Worm (Caenorhabditis elegans) whole organism, mixed stage, embryonic: Measurements from ENCODE around the gene K08F9.4.

Experiments used
- M03D4.4 ChIP-seq: sonication (generic microtip); optimal IDR thresholded peaks from 2 replicates; lab custom pipeline; 2017; ENCODE audit warnings: mild to moderate bottlenecking, missing genetic modification characterization, missing compliant biosample characterization
- bed-3 ChIP-seq: fragments of 200-800 bp; sonication (Bioruptor generic); optimal IDR thresholded peaks from 3 replicates; lab custom pipeline; 2018; ENCODE audit warnings: mild to moderate bottlenecking, missing genetic modification characterization, moderate library complexity, missing compliant biosample characterization
- ceh-43 ChIP-seq: fragments of 200-800 bp; sonication (Bioruptor generic); optimal IDR thresholded peaks from 2 replicates; lab custom pipeline; 2018; ENCODE audit warnings: mild to moderate bottlenecking, missing genetic modification characterization, moderate library complexity, missing compliant biosample characterization
- ces-1 ChIP-seq: fragments of 150-350 bp; optimal IDR thresholded peaks from 2 replicates; lab custom pipeline; 2014; ENCODE audit warnings: missing biosample characterization, missing genetic modification reagents, missing genetic modification characterization
- drap-1 ChIP-seq: fragments of 200-800 bp; sonication (Bioruptor generic); optimal IDR thresholded peaks from 3 replicates; lab custom pipeline; 2018; ENCODE audit warnings: mild to moderate bottlenecking, missing genetic modification characterization, missing compliant biosample characterization
- elt-1 ChIP-seq: sonication (generic microtip); optimal IDR thresholded peaks from 2 replicates; lab custom pipeline; 2017; ENCODE audit warnings: missing genetic modification characterization, mild to moderate bottlenecking, missing compliant biosample characterization, antibody characterized with exemption, moderate library complexity, borderline replicate concordance; ENCODE audit not compliant: insufficient read depth
- elt-3 ChIP-seq: fragments of 150-350 bp; optimal IDR thresholded peaks from 2 replicates; lab custom pipeline; 2014; ENCODE audit warnings: missing biosample characterization, missing genetic modification characterization
- flh-1 ChIP-seq: fragments of 200-800 bp; sonication (Bioruptor generic); optimal IDR thresholded peaks from 2 replicates; lab custom pipeline; 2018; ENCODE audit warnings: mild to moderate bottlenecking, missing genetic modification characterization, moderate library complexity, missing compliant biosample characterization
- ham-2 ChIP-seq: fragments of 200-800 bp; sonication (Bioruptor generic); optimal IDR thresholded peaks from 2 replicates; lab custom pipeline; 2018; ENCODE audit warnings: mild to moderate bottlenecking, missing genetic modification characterization, missing compliant biosample characterization
- hlh-1 ChIP-seq: fragments of 150-350 bp; optimal IDR thresholded peaks from 2 replicates; lab custom pipeline; 2014; ENCODE audit warnings: missing biosample characterization, missing genetic modification reagents, missing genetic modification characterization
- lin-13 ChIP-seq: fragments of 150-350 bp; optimal IDR thresholded peaks from 2 replicates; lab custom pipeline; 2014; ENCODE audit warnings: missing biosample characterization, missing genetic modification characterization
- lin-32 ChIP-seq: fragments of 200-800 bp; sonication (Bioruptor generic); optimal IDR thresholded peaks from 2 replicates; lab custom pipeline; 2018; ENCODE audit warnings: mild to moderate bottlenecking, missing genetic modification characterization, missing compliant biosample characterization
- lsy-2 ChIP-seq: fragments of 150-350 bp; optimal IDR thresholded peaks from 2 replicates; lab custom pipeline; 2014; ENCODE audit warnings: missing biosample characterization, missing genetic modification characterization
- mab-5 ChIP-seq: fragments of 150-350 bp; optimal IDR thresholded peaks from 2 replicates; lab custom pipeline; 2014; ENCODE audit warnings: missing biosample characterization, missing genetic modification characterization
- mep-1 ChIP-seq: fragments of 150-350 bp; optimal IDR thresholded peaks from 2 replicates; lab custom pipeline; 2017; ENCODE audit warnings: missing biosample characterization, missing genetic modification reagents, missing genetic modification characterization, inconsistent platforms
- mls-2 ChIP-seq: sonication (generic microtip); optimal IDR thresholded peaks from 2 replicates; lab custom pipeline; 2016; ENCODE audit warnings: mild to moderate bottlenecking, missing genetic modification characterization, moderate library complexity, missing compliant biosample characterization
- nhr-12 ChIP-seq: fragments of 150-350 bp; optimal IDR thresholded peaks from 2 replicates; lab custom pipeline; 2014; ENCODE audit warnings: missing biosample characterization, missing genetic modification characterization
- nhr-2 ChIP-seq: fragments of 150-350 bp; optimal IDR thresholded peaks from 2 replicates; lab custom pipeline; 2014; ENCODE audit warnings: missing biosample characterization, missing genetic modification characterization
- nhr-237 ChIP-seq: fragments of 150-350 bp; optimal IDR thresholded peaks from 2 replicates; lab custom pipeline; 2014; ENCODE audit warnings: missing biosample characterization, missing genetic modification characterization
- nhr-76 ChIP-seq: sonication (generic microtip); optimal IDR thresholded peaks from 2 replicates; lab custom pipeline; 2017; ENCODE audit warnings: missing biosample characterization, missing genetic modification characterization
- pha-4 ChIP-seq: fragments of 150-350 bp; optimal IDR thresholded peaks from 2 replicates; lab custom pipeline; 2018; ENCODE audit warnings: missing biosample characterization, missing genetic modification reagents, missing genetic modification characterization
- sem-2 ChIP-seq: fragments of 200-800 bp; sonication (Bioruptor generic); optimal IDR thresholded peaks from 2 replicates; lab custom pipeline; 2018; ENCODE audit warnings: mild to moderate bottlenecking, missing genetic modification characterization, missing compliant biosample characterization
- snpc-4 ChIP-seq: fragments of 150-350 bp; optimal IDR thresholded peaks from 2 replicates; lab custom pipeline; 2014; ENCODE audit warnings: missing biosample characterization, missing genetic modification characterization
- tbx-8 ChIP-seq: fragments of 200-800 bp; sonication (Bioruptor generic); optimal IDR thresholded peaks from 2 replicates; lab custom pipeline; 2018; ENCODE audit warnings: mild to moderate bottlenecking, missing genetic modification characterization, moderate library complexity, missing compliant biosample characterization
- unc-120 ChIP-seq: sonication (generic microtip); optimal IDR thresholded peaks from 2 replicates; lab custom pipeline; 2017; ENCODE audit warnings: missing genetic modification characterization, missing compliant biosample characterization; ENCODE audit not compliant: poor library complexity, severe bottlenecking
- unc-39 ChIP-seq: fragments of 150-350 bp; optimal IDR thresholded peaks from 2 replicates; lab custom pipeline; 2014; ENCODE audit warnings: missing biosample characterization, missing genetic modification characterization
- unc-62 ChIP-seq: fragments of 150-350 bp; optimal IDR thresholded peaks from 2 replicates; lab custom pipeline; 2014; ENCODE audit warnings: missing biosample characterization, missing genetic modification reagents, missing genetic modification characterization
- ztf-11 ChIP-seq: fragments of 150-350 bp; optimal IDR thresholded peaks from 2 replicates; lab custom pipeline; 2014; ENCODE audit warnings: missing biosample characterization, missing genetic modification characterization

The K08F9.4 gene

ce11 chrV:15150661-15151060, 6.8 kb downstream of the K08F9.4 start, which contains the start of gene T09F5.2:
Gene T09F5.2, plus strand, starts transcription at chrV:15150961.
- TF ChIP-seq ces-1 (no peak), ceh-43 (GFP tag; lab: Kevin White, UChicago) (no peak), nhr-76 (tag; lab: Kevin White, UChicago) (no peak), tbx-8 (GFP tag; lab: Kevin White, UChicago) (no peak)

- TF ChIP-seq nhr-12 (tag; lab: Kevin White, UChicago) (no peak), drap-1 (GFP tag; lab: Kevin White, UChicago) (no peak), hlh-1 (tag; lab: Kevin White, UChicago) (no peak), pha-4 (tag; lab: Kevin White, UChicago) (no peak), ces-1 (no peak), sem-2 (no peak), unc-39 (no peak), flh-1 (GFP tag; lab: Kevin White, UChicago) (no peak), elt-3 (no peak), bed-3 (GFP tag; lab: Kevin White, UChicago) (no peak), ztf-11 (tag; lab: Kevin White, UChicago) (no peak), ceh-43 (GFP tag; lab: Kevin White, UChicago) (no peak), unc-120 (tag; lab: Kevin White, UChicago) (no peak), nhr-76 (tag; lab: Kevin White, UChicago) (no peak), nhr-2 (tag; lab: Kevin White, UChicago) (no peak), lin-13 (no peak), tbx-8 (GFP tag; lab: Kevin White, UChicago) (no peak), M03D4.4 (tag; lab: Kevin White, UChicago) (no peak), mab-5 (tag; lab: Kevin White, UChicago) (no peak), lsy-2 (no peak)
- TF ChIP-seq, all 35 proteins: peak for 0
Measured at ce11 chrV:15152010-15152409, 8.2 kb downstream of the K08F9.4 start.

- TF ChIP-seq unc-120 (tag; lab: Kevin White, UChicago): no peak
- TF ChIP-seq bed-3 (GFP tag; lab: Kevin White, UChicago): no peak
- no peak for TF ChIP-seq elt-1 (tag; lab: Kevin White, UChicago)
- TF ChIP-seq drap-1 (GFP tag; lab: Kevin White, UChicago): no peak
- no peak for TF ChIP-seq unc-39
Measured at ce11 chrV:15153277-15153676, 9.5 kb downstream of the K08F9.4 start, which contains the start of gene srh-55. Gene srh-55, plus strand, starts transcription at chrV:15153577.

ce11 chrV:15156504-15156903, 12.7 kb downstream of the K08F9.4 start:
- TF ChIP-seq ham-2 (no peak), nhr-237 (tag; lab: Kevin White, UChicago) (no peak)

ce11 chrV:15158691-15159090, 14.9 kb downstream of the K08F9.4 start, which contains the start of gene str-45:
Gene str-45, plus strand, starts transcription at chrV:15158991.
- TF ChIP-seq unc-120 (tag; lab: Kevin White, UChicago): no peak
- TF ChIP-seq pha-4 (tag; lab: Kevin White, UChicago): no peak
- TF ChIP-seq lin-13: no peak
- no peak for TF ChIP-seq bed-3 (GFP tag; lab: Kevin White, UChicago)
- no peak for TF ChIP-seq mep-1 (tag; lab: Kevin White, UChicago)
- TF ChIP-seq M03D4.4 (tag; lab: Kevin White, UChicago): no peak
- TF ChIP-seq mab-5 (tag; lab: Kevin White, UChicago): no peak
- TF ChIP-seq snpc-4 (tag; lab: Kevin White, UChicago): no peak
- no peak for TF ChIP-seq nhr-2 (tag; lab: Kevin White, UChicago)
- no peak for TF ChIP-seq nhr-237 (tag; lab: Kevin White, UChicago)

ce11 chrV:15162697-15163096, 18.9 kb downstream of the K08F9.4 start, which contains the start of gene srz-11:
Gene srz-11, plus strand, starts transcription at chrV:15163082.
- no peak for TF ChIP-seq pha-4 (tag; lab: Kevin White, UChicago)
- TF ChIP-seq tbx-8 (GFP tag; lab: Kevin White, UChicago): no peak
- TF ChIP-seq snpc-4 (tag; lab: Kevin White, UChicago): no peak
- TF ChIP-seq ztf-11 (tag; lab: Kevin White, UChicago): no peak
- TF ChIP-seq mep-1 (tag; lab: Kevin White, UChicago): no peak
- TF ChIP-seq sem-2: no peak
- TF ChIP-seq nhr-12 (tag; lab: Kevin White, UChicago): no peak
- TF ChIP-seq mls-2 (tag; lab: Kevin White, UChicago): no peak
- TF ChIP-seq M03D4.4 (tag; lab: Kevin White, UChicago): no peak
- TF ChIP-seq lin-13: no peak
- no peak for TF ChIP-seq nhr-237 (tag; lab: Kevin White, UChicago)
- no peak for TF ChIP-seq unc-120 (tag; lab: Kevin White, UChicago)
- TF ChIP-seq flh-1 (GFP tag; lab: Kevin White, UChicago): no peak
- TF ChIP-seq hlh-1 (tag; lab: Kevin White, UChicago): no peak
- no peak for TF ChIP-seq drap-1 (GFP tag; lab: Kevin White, UChicago)
- TF ChIP-seq unc-62 (GFP tag; lab: Kevin White, UChicago): no peak
- no peak for TF ChIP-seq lin-32 (GFP tag; lab: Kevin White, UChicago)
- TF ChIP-seq nhr-76 (tag; lab: Kevin White, UChicago): no peak
- TF ChIP-seq, all 35 proteins: peak for 0
